Worm (Caenorhabditis elegans) whole organism, midembryonic: Measurements from ENCODE around the gene glb-10.

Experiments
- cog-1 ChIP-seq: sonication (generic microtip); optimal IDR thresholded peaks from 2 replicates; lab custom pipeline; 2016; ENCODE audit warnings: missing genetic modification characterization, missing compliant biosample characterization
- flt-1 ChIP-seq: fragments of 200-800 bp; sonication (Bioruptor generic); IDR thresholded peaks from 2 replicates; pipeline ENCODE4 v1.3.6; 2022; ENCODE audit warnings: missing genetic modification characterization, missing compliant biosample characterization
- klf-2 ChIP-seq: fragments of 200-800 bp; sonication (Bioruptor generic); conservative IDR thresholded peaks from 2 replicates; pipeline ENCODE4 v1.3.6; 2022; ENCODE audit warnings: missing genetic modification reagents, missing genetic modification characterization, missing compliant biosample characterization
- med-1 ChIP-seq: sonication (generic microtip); optimal IDR thresholded peaks from 2 replicates; lab custom pipeline; 2017; ENCODE audit warnings: missing genetic modification characterization, mild to moderate bottlenecking, missing compliant biosample characterization, antibody characterized with exemption, missing genetic modification reagents; ENCODE audit not compliant: insufficient read depth
- ref-1 ChIP-seq: fragments of 200-800 bp; sonication (Bioruptor generic); conservative IDR thresholded peaks from 2 replicates; pipeline ENCODE4 v1.3.6; 2022; ENCODE audit warnings: missing genetic modification reagents, missing genetic modification characterization, missing compliant biosample characterization

ce11 chrII:6327317-6327716, 18.2 kb upstream of the glb-10 start:
- TF ChIP-seq flt-1 (no peak), cog-1 (tag; lab: Kevin White, UChicago) (no peak), klf-2 (GFP tag; lab: Robert Waterston, UW) (no peak), ref-1 (GFP tag; lab: Robert Waterston, UW) (no peak), med-1 (GFP tag; lab: Kevin White, UChicago) (no peak)
